Worm (Caenorhabditis elegans) whole organism, young adult: ENCODE data around the gene F20B10.3.

Experiments
- F49E8.2 ChIP-seq: sonication (generic microtip); optimal IDR thresholded peaks from 3 replicates; lab custom pipeline; 2017; ENCODE audit warnings: missing genetic modification characterization, mild to moderate bottlenecking, missing compliant biosample characterization, antibody characterized with exemption, moderate library complexity; ENCODE audit not compliant: insufficient read depth
- ceh-58 ChIP-seq: fragments of 200-800 bp; sonication (Bioruptor generic); IDR thresholded peaks from 2 replicates; pipeline ENCODE4 v1.3.6; 2022; ENCODE audit warnings: missing genetic modification characterization, missing compliant biosample characterization
- pbrm-1 ChIP-seq: fragments of 200-800 bp; sonication (Bioruptor generic); IDR thresholded peaks from 2 replicates; pipeline ENCODE4 v1.3.6; 2022; ENCODE audit warnings: missing genetic modification reagents, missing genetic modification characterization, missing compliant biosample characterization

DNA sequence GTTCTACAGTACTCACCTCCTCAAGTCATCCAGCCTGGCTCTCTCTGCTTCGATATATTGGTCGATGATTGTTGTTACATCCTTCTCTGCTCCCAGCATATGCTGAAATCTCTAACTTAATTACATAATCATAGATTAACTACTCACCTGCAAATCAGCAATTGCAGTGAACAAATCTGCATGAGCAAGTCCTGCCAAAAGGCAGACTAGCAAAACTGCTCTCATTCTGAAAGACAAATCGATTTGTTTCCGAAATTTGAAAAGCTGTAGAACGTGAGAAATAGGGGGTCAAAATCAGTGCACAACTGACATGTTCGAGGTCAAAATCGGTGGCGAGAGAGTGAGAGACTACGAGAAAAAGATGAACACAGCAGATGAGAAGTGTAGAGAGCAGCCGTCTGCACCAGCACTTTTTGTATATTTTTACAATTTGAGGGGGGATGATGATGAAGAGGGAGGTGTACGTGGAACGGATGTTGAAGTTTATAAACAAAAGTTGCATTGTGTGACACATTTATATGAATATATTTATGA, 47.8 kb downstream of the F20B10.3 start, which contains the start of gene phy-2:
- TF ChIP-seq ceh-58 (GFP tag; lab: Robert Waterston, UW) (no peak), pbrm-1 (GFP tag; lab: Robert Waterston, UW) (no peak), F49E8.2 (tag; lab: Kevin White, UChicago) (no peak)
